4 fruit fly cellular contexts compared by ENCODE assay signal in genomic region chr3R:18004698-18005097, dm6.
A peak's percentile ranks its signal among the peaks of the same experiment; 100 is the strongest.
TF ChIP-seq lines count a peak whose summit lies in the region.

No protein-coding gene starts in this region.

- no peak for TF ChIP-seq CTCF in whole organism, embryonic (GFP tag; optimal IDR thresholded peaks at IDR 0.05; lab: Kevin White, UChicago)

TF ChIP-seq in whole organism, adult, 20 proteins besides CTCF, POLR2A, EP300 and RAD21:
- TF ChIP-seq kay (GFP tag; lab: Kevin White, UChicago; ENCODE audit: borderline replicate concordance) (peak; percentile 6), bab1 (GFP tag; optimal IDR thresholded peaks at IDR 0.05; lab: Kevin White, UChicago) (no peak)

TF ChIP-seq in whole organism, embryonic, 481 proteins besides CTCF, POLR2A, EP300 and RAD21:
- TF ChIP-seq CG16863 (GFP tag; optimal IDR thresholded peaks at IDR 0.05; lab: Kevin White, UChicago) (no peak), Meics (GFP tag; optimal IDR thresholded peaks at IDR 0.05; lab: Kevin White, UChicago) (no peak), Drgx (GFP tag; IDR thresholded peaks at IDR 0.05; lab: Robert Waterston, UW) (peak; percentile 54)

TF ChIP-seq in whole organism, prepupa, 60 proteins besides CTCF, POLR2A, EP300 and RAD21:
- TF ChIP-seq CG7368 (GFP tag; optimal IDR thresholded peaks at IDR 0.05; lab: Kevin White, UChicago) (no peak), CG11294 (GFP tag; IDR thresholded peaks at IDR 0.05; lab: Robert Waterston, UW) (0 out of 2 replicates have a peak, but pooled peaks have one; percentile 26), CG31627 (GFP tag; optimal IDR thresholded peaks at IDR 0.05; lab: Kevin White, UChicago) (no peak), CG8119 (GFP tag; IDR thresholded peaks at IDR 0.05; lab: Robert Waterston, UW) (peak; percentile 31; the same call in 1 of the 3 replicates), Gug (GFP tag; IDR thresholded peaks at IDR 0.05; lab: Robert Waterston, UW) (peak; percentile 40; the same call in 1 of the 2 replicates), CG15336 (GFP tag; IDR thresholded peaks at IDR 0.05; lab: Robert Waterston, UW) (peak; percentile 47), Met (GFP tag; optimal IDR thresholded peaks at IDR 0.05; lab: Kevin White, UChicago) (no peak), eg (GFP tag; IDR thresholded peaks at IDR 0.05; lab: Robert Waterston, UW) (peak; percentile 69)

TF ChIP-seq in whole organism, pupa, 21 proteins besides CTCF, POLR2A, EP300 and RAD21:
- TF ChIP-seq CG34367 (tag; optimal IDR thresholded peaks at IDR 0.05; lab: Kevin White, UChicago) = no peak
- TF ChIP-seq Pif1A (GFP tag; optimal IDR thresholded peaks at IDR 0.05; lab: Kevin White, UChicago) = no peak
- TF ChIP-seq CG14655 (GFP tag; optimal IDR thresholded peaks at IDR 0.05; lab: Kevin White, UChicago) = no peak
- TF ChIP-seq Pif1B (GFP tag; optimal IDR thresholded peaks at IDR 0.05; lab: Kevin White, UChicago) = no peak
- no peak for TF ChIP-seq EcR (GFP tag; optimal IDR thresholded peaks at IDR 0.05; lab: Kevin White, UChicago)
- TF ChIP-seq CG32121 (GFP tag; IDR thresholded peaks at IDR 0.05; lab: Robert Waterston, UW) = peak; percentile 75
- TF ChIP-seq CG8301 (tag; optimal IDR thresholded peaks at IDR 0.05; lab: Kevin White, UChicago) = no peak
- no peak for TF ChIP-seq rn (GFP tag; IDR thresholded peaks at IDR 0.05; lab: Robert Waterston, UW)
- peak; percentile 33; the same call in 1 of the 2 replicates for TF ChIP-seq Ets98B (GFP tag; IDR thresholded peaks at IDR 0.05; lab: Robert Waterston, UW)
- no peak for TF ChIP-seq CG4496 (GFP tag; IDR thresholded peaks at IDR 0.05; lab: Robert Waterston, UW)
